Fruit fly (Drosophila melanogaster): ENCODE data around the gene Archease.

The Archease gene

dm6 chr3R:21619117-21619650 is 43.6 kb downstream of the Archease start, which contains the start of gene InR (continued):
- peak; percentile 45 for TF ChIP-seq CG30431 (GFP tag; optimal IDR thresholded peaks at IDR 0.05)
- peak; percentile 66 for TF ChIP-seq Lhr (GFP tag; optimal IDR thresholded peaks at IDR 0.05)
- TF ChIP-seq fd3F (GFP tag; optimal IDR thresholded peaks at IDR 0.05), result peak; percentile 35
- TF ChIP-seq rib (GFP tag; IDR thresholded peaks at IDR 0.05), result no peak
- TF ChIP-seq CG11504 (tag; optimal IDR thresholded peaks at IDR 0.05), result peak; percentile 25
- TF ChIP-seq CG16815 (GFP tag; optimal IDR thresholded peaks at IDR 0.05), result peak; percentile 40
- peak; percentile 71 for TF ChIP-seq BtbVII (GFP tag; optimal IDR thresholded peaks at IDR 0.05)
- no peak for TF ChIP-seq danr (GFP tag; IDR thresholded peaks at IDR 0.05)
- peak; percentile 62 for TF ChIP-seq CG3995 (GFP tag; optimal IDR thresholded peaks at IDR 0.05)
- peak; percentile 30 for TF ChIP-seq exex (tag; optimal IDR thresholded peaks at IDR 0.05)
- TF ChIP-seq CG14965 (GFP tag; optimal IDR thresholded peaks at IDR 0.05; ENCODE audit: borderline replicate concordance), result peak; percentile 34
- no peak for TF ChIP-seq Oaz (GFP tag; IDR thresholded peaks at IDR 0.05)
- no peak for TF ChIP-seq CG12299 (tag; optimal IDR thresholded peaks at IDR 0.05)
- no peak for TF ChIP-seq CG4360 (GFP tag; IDR thresholded peaks at IDR 0.05)
- TF ChIP-seq CG11560 (tag; IDR thresholded peaks at IDR 0.05), result no peak
- peak; percentile 89 for TF ChIP-seq caup (GFP tag; optimal IDR thresholded peaks at IDR 0.05; ENCODE audit: severe bottlenecking)
- TF ChIP-seq CG12769 (tag; optimal IDR thresholded peaks at IDR 0.05), result peak; percentile 83
- peak; percentile 28 for TF ChIP-seq gfzf (GFP tag; optimal IDR thresholded peaks at IDR 0.05)
- no peak for TF ChIP-seq CG7745 (tag; optimal IDR thresholded peaks at IDR 0.05)
- peak; percentile 74 for TF ChIP-seq CrebB (tag; optimal IDR thresholded peaks at IDR 0.05)
- TF ChIP-seq CG5180 (GFP tag; optimal IDR thresholded peaks at IDR 0.05), result peak; percentile 23
- TF ChIP-seq tin (GFP tag; optimal IDR thresholded peaks at IDR 0.05), result peak; percentile 83
- peak; percentile 81 for TF ChIP-seq cg (GFP tag; optimal IDR thresholded peaks at IDR 0.05)
- peak; percentile 72 for TF ChIP-seq org-1 (GFP tag; optimal IDR thresholded peaks at IDR 0.05)
- peak; percentile 79 for TF ChIP-seq mam (GFP tag; optimal IDR thresholded peaks at IDR 0.05)
- TF ChIP-seq ind (GFP tag; optimal IDR thresholded peaks at IDR 0.05), result peak; percentile 74
- TF ChIP-seq CG17361 (GFP tag; IDR thresholded peaks at IDR 0.05), result no peak
- peak; percentile 68 for TF ChIP-seq cwo (GFP tag; optimal IDR thresholded peaks at IDR 0.05)
- TF ChIP-seq HmgD (GFP tag; optimal IDR thresholded peaks at IDR 0.05), result peak; percentile 84
- TF ChIP-seq Dip3 (GFP tag; optimal IDR thresholded peaks at IDR 0.05), result peak; percentile 65

- peak; percentile 2 for TF ChIP-seq her (GFP tag; optimal IDR thresholded peaks at IDR 0.05)
- peak; percentile 83 for TF ChIP-seq sens (GFP tag)
- TF ChIP-seq HmgD (GFP tag; optimal IDR thresholded peaks at IDR 0.05), result no peak
- TF ChIP-seq ash1 (GFP tag; optimal IDR thresholded peaks at IDR 0.05), result peak; percentile 51
- TF ChIP-seq ewg (GFP tag; optimal IDR thresholded peaks at IDR 0.05), result peak; percentile 93
- no peak for TF ChIP-seq HmgZ (tag; optimal IDR thresholded peaks at IDR 0.05)
- TF ChIP-seq BEAF-32 (GFP tag; optimal IDR thresholded peaks at IDR 0.05), result no peak
- peak; percentile 15 for TF ChIP-seq trem (tag; optimal IDR thresholded peaks at IDR 0.05)
- TF ChIP-seq CG4328 (GFP tag; optimal IDR thresholded peaks at IDR 0.05), result peak; percentile 8
- peak; percentile 32 for TF ChIP-seq Sox100B (GFP tag; optimal IDR thresholded peaks at IDR 0.05)
- no peak for TF ChIP-seq pita (GFP tag; optimal IDR thresholded peaks at IDR 0.05)
- peak; percentile 57 for TF ChIP-seq cad (GFP tag; optimal IDR thresholded peaks at IDR 0.05)
- TF ChIP-seq CG13624 (GFP tag; optimal IDR thresholded peaks at IDR 0.05), result peak; percentile 92
- no peak for TF ChIP-seq ranshi (GFP tag; IDR thresholded peaks at IDR 0.05)
- no peak for TF ChIP-seq CG13894 (tag; optimal IDR thresholded peaks at IDR 0.05)
- TF ChIP-seq H15 (GFP tag; IDR thresholded peaks at IDR 0.05), result no peak
- TF ChIP-seq lmd (GFP tag; IDR thresholded peaks at IDR 0.05), result no peak
- peak; percentile 39 for TF ChIP-seq nerfin-1 (tag; optimal IDR thresholded peaks at IDR 0.05)
- TF ChIP-seq odd (GFP tag; optimal IDR thresholded peaks at IDR 0.05), result no peak
- no peak for TF ChIP-seq CG13424 (tag; optimal IDR thresholded peaks at IDR 0.05)
- TF ChIP-seq ro (GFP tag; IDR thresholded peaks at IDR 0.05), result no peak
These were observed 44.3 kb downstream of the Archease start for dm6 chr3R:21618299-21619116.
